Worm (Caenorhabditis elegans): ENCODE data around the gene F56H9.8.

DNA sequence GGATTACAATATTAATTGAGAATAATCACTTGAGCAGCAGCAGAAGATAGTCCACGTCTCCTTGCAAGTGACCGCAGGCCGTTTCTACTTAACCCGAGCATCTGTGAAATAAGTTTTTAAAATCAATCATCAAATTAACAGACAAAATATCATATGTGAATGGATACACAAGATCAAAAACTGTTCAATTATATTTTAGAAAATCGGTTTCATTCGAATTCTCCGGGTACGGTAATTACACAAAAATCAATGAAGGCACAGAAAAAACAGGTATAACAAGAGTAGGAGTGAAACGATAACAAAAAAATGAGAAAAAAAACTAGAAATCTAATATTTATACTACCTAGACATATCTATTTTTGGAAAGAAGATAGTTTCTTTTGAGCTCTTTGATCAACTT lies 48.4 kb upstream of the F56H9.8 start, which contains the start of gene mma-1:
- TF ChIP-seq W03F9.2 (tag; optimal IDR thresholded peaks at IDR 0.05) = no peak
- TF ChIP-seq dao-5 (tag; optimal IDR thresholded peaks at IDR 0.05) = no peak
